Fruit fly (Drosophila melanogaster): ENCODE data around the gene Ir10a.

Ir10a gene

DNA sequence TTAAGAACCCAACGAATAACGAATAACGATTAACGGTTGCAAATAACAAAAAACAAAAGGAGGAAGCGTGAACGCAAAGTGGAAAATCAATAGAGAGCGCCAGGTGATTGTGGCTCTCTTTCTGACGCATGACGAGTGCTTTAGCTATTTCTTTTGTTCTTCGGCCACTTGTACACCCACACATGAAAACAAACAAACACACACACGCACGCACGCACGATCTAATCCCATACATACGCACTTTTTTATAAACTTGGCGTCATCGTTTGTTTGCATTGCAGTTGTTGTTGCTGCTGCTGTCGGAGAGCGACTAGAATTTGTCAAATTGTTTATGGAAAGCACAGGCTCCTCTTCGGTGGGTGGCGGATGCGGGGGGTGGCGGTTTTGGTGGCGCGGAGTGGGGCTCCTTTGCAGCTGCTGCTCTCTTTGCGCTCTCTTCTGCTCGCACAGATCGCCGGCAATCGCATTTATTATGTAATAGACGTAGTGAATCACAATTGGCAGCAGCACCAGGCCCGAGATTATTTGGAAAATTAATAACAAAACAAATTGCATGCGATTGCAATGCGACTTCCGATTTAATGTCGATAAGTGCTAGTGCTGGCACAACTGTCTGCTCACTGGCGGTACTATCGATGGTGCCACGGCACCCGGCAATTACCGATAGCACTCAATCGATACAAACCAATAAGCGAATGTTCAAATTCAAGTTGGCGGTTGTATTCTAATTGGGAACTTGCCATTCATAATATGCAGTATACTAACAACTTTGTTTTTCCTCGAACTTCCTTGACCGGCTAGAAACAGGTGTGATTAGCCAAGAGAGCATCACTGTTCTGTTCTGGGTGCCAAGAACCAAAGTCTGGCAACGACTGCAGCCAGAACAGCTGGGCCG is 28.2 kb upstream of the Ir10a start (continued):
- TF ChIP-seq Ets97D (GFP tag; optimal IDR thresholded peaks at IDR 0.05) (peak; percentile 74), yki (optimal IDR thresholded peaks at IDR 0.05) (no peak), CG13123 (GFP tag; optimal IDR thresholded peaks at IDR 0.05) (peak; percentile 45), CG14860 (GFP tag; IDR thresholded peaks at IDR 0.05; ENCODE audit: partially characterized antibody) (peak; percentile 87), CG18476 (GFP tag; optimal IDR thresholded peaks at IDR 0.05) (no peak), Ptx1 (GFP tag; IDR thresholded peaks at IDR 0.05) (peak; percentile 46; the same call in 1 of the 2 replicates), dan (GFP tag; IDR thresholded peaks at IDR 0.05) (no peak), lbe (GFP tag; optimal IDR thresholded peaks at IDR 0.05) (no peak), h (optimal IDR thresholded peaks at IDR 0.05) (no peak), CG31224 (GFP tag; IDR thresholded peaks at IDR 0.05) (no peak), zf30C (GFP tag; optimal IDR thresholded peaks at IDR 0.05) (no peak), Lim3 (GFP tag; IDR thresholded peaks at IDR 0.05) (no peak), row (GFP tag; IDR thresholded peaks at IDR 0.05) (peak; percentile 82), pzg (GFP tag; optimal IDR thresholded peaks at IDR 0.05) (peak; percentile 91), fd96Cb (tag; optimal IDR thresholded peaks at IDR 0.05) (no peak), kni (GFP tag; optimal IDR thresholded peaks at IDR 0.05) (no peak), CG11093 (GFP tag; IDR thresholded peaks at IDR 0.05) (no peak), pan (optimal IDR thresholded peaks at IDR 0.05) (no peak), pan (GFP tag; optimal IDR thresholded peaks at IDR 0.05 in 1 of 2, IDR thresholded peaks at IDR 0.05 in 1 of 2) (no peak), sr (GFP tag; IDR thresholded peaks at IDR 0.05) (no peak), dm (GFP tag; optimal IDR thresholded peaks at IDR 0.05) (no peak), Hr51 (GFP tag; optimal IDR thresholded peaks at IDR 0.05) (peak in 1 of 2 experiments; percentile 44), wor (GFP tag; IDR thresholded peaks at IDR 0.05) (no peak), CG6272 (GFP tag; IDR thresholded peaks at IDR 0.05) (peak; percentile 70), Dref (GFP tag; IDR thresholded peaks at IDR 0.05) (peak; percentile 87), exex (tag; optimal IDR thresholded peaks at IDR 0.05) (peak; percentile 14), Sry-δ (GFP tag; optimal IDR thresholded peaks at IDR 0.05) (peak; percentile 97), CG15514 (GFP tag; optimal IDR thresholded peaks at IDR 0.05) (peak; percentile 78), CG7928 (GFP tag; optimal IDR thresholded peaks at IDR 0.05) (peak; percentile 19), CG32772 (GFP tag; IDR thresholded peaks at IDR 0.05) (peak; percentile 33; the same call in 1 of the 2 replicates), Camta (GFP tag; optimal IDR thresholded peaks at IDR 0.05) (no peak), Ravus (GFP tag; IDR thresholded peaks at IDR 0.05) (no peak), Sox102F (GFP tag; optimal IDR thresholded peaks at IDR 0.05) (peak; percentile 18), lab (GFP tag; optimal IDR thresholded peaks at IDR 0.05) (peak; percentile 12), Mes4 (GFP tag; optimal IDR thresholded peaks at IDR 0.05) (peak; percentile 15), tll (GFP tag; optimal IDR thresholded peaks at IDR 0.05) (no peak), nau (GFP tag; optimal IDR thresholded peaks at IDR 0.05) (no peak), CG5245 (GFP tag; optimal IDR thresholded peaks at IDR 0.05) (no peak), nerfin-1 (tag; optimal IDR thresholded peaks at IDR 0.05) (no peak), sd (tag; optimal IDR thresholded peaks at IDR 0.05) (peak; percentile 87), Dfd (GFP tag; optimal IDR thresholded peaks at IDR 0.05) (no peak), sens (GFP tag) (peak; percentile 88), ssp (GFP tag; IDR thresholded peaks at IDR 0.05) (peak; percentile 35), ewg (GFP tag; optimal IDR thresholded peaks at IDR 0.05) (no peak), CG8924 (tag; optimal IDR thresholded peaks at IDR 0.05) (peak; percentile 81), fd3F (GFP tag; optimal IDR thresholded peaks at IDR 0.05) (peak; percentile 16), CG31388 (GFP tag; optimal IDR thresholded peaks at IDR 0.05) (no peak), Ada2b (GFP tag; IDR thresholded peaks at IDR 0.05) (no peak), oc (tag; optimal IDR thresholded peaks at IDR 0.05) (peak; percentile 13)
